Worm (Caenorhabditis elegans) whole organism, young adult: ENCODE data around the gene C03B1.9.

Experiments used
- pbrm-1 ChIP-seq: fragments of 200-800 bp; sonication (Bioruptor generic); IDR thresholded peaks from 2 replicates; pipeline ENCODE4 v1.3.6; 2022; ENCODE audit warnings: missing genetic modification reagents, missing genetic modification characterization, missing compliant biosample characterization
- unc-130 ChIP-seq: sonication (generic microtip); optimal IDR thresholded peaks from 2 replicates; lab custom pipeline; 2016; ENCODE audit warnings: missing genetic modification reagents, missing genetic modification characterization, missing compliant biosample characterization

DNA sequence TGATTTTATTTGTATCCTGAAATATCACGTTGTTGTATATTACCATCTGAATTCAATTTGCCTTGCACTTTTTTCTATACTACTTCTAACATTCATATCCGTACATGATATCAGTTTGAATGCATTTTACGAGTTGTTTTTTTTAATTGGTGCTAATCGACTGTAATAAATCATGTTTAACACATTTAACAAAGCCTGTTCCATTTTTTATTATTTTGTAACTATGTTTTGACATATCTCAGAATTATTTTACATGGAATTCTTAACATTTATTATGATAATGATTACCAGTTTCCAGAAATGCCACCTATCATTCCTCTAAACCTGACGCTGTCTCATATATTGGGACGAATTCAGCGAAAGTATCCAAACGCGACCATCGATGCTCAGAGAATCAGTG, 18.8 kb upstream of the C03B1.9 start, which contains the start of gene C03B1.3:
- TF ChIP-seq pbrm-1 (GFP tag; lab: Robert Waterston, UW) (no peak), unc-130 (GFP tag; lab: Kevin White, UChicago) (no peak)
